Fruit fly (Drosophila melanogaster): ENCODE measurements around the gene Cse1.

Gene Cse1

DNA sequence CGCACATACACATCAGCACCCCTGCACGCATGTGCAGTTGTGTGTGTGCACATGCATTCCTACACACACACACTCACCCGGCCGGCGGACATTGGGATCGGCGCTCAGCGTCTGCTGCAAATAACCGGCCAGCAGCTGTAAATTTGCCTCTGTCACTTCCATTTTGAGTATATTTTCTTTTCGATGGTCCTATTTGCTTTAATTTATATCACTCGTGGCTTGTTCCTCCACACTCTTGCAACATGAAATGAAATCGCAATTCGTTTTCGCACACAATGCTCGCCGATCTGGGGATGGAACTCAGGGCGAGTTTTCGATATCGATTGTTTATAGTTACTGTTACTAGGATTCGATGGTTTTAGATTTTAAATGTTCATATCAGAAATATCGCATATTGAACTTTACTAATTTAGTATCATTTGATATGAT, at the start of gene Cse1:
Cse1 (minus strand) TSS at position 303 of the 429 bp plus-strand sequence.
- no peak for TF ChIP-seq h (optimal IDR thresholded peaks at IDR 0.05)
- TF ChIP-seq ttk (optimal IDR thresholded peaks at IDR 0.05): no peak

DNA sequence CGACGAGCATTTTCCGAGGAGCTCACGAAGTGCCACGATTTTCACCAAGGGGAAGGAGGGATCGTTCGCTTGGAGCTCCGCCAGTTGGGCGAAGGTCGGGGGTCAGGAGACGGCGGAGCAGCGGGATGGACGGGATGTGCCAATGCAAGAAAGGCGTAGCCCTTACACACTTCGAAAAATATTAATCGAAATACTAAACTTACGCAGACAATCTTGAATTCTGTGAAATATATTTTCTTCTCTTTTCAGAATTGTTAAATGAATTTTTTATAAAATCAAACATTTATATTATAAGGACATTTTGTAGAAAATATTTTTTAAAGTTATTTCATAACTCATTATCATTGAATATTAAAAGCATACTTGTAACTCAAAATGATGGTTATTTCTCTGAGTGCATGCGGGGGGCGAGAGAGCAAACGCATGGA, 43.9 kb upstream of the Cse1 start:
- TF ChIP-seq insv (optimal IDR thresholded peaks at IDR 0.05) (no peak), psq (optimal IDR thresholded peaks at IDR 0.05) (no peak), Myc (optimal IDR thresholded peaks at IDR 0.05) (no peak), ttk (optimal IDR thresholded peaks at IDR 0.05) (no peak), Sin3A (optimal IDR thresholded peaks at IDR 0.05) (no peak), h (optimal IDR thresholded peaks at IDR 0.05) (no peak)

DNA sequence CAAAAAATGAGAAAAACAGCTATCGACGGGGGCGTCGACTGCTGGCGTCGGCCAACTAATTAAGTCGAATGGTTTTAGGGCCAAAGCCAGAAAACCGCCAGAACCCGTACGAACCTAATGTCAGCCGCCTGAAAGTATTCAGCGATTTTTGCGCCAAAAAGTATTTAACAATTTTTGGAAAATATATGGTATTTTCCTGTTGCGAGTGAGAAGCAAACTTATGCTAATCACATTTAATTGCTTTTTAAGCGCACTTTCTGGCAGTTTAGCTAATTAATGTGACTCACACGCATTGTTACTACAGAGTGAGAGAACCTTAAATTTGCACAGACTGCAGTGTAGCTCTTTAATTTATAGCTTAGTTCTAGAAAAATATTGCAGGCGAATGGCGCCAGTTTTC, 37.5 kb upstream of the Cse1 start:
- TF ChIP-seq Sin3A (optimal IDR thresholded peaks at IDR 0.05): no peak
- TF ChIP-seq ttk (optimal IDR thresholded peaks at IDR 0.05): no peak
- no peak for TF ChIP-seq psq (optimal IDR thresholded peaks at IDR 0.05)
- no peak for TF ChIP-seq insv (optimal IDR thresholded peaks at IDR 0.05)
- no peak for TF ChIP-seq h (optimal IDR thresholded peaks at IDR 0.05)
- TF ChIP-seq Myc (optimal IDR thresholded peaks at IDR 0.05): no peak

DNA sequence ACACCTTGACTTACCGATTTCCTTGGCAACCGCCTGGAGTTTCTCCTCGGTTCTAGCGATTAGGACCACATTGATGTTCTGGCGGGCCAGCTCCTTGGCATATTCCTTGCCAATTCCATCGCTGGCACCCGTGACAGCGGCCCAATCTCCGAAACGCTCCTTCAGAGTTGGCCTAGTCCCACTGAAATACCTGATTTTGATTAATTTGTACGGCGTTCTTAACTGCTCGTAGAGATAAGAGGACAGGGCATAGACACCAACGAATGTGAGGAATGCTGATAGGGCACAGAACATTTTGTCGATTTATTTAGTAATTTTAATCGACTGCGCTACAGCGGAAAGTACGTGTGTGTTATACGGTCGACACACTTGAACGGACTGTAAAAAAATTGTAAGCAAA, 36.1 kb upstream of the Cse1 start, which contains the start of gene CG6012:
CG6012 (minus strand) TSS at position 364 of the 400 bp plus-strand sequence.
- no peak for TF ChIP-seq Myc (optimal IDR thresholded peaks at IDR 0.05)
- TF ChIP-seq h (optimal IDR thresholded peaks at IDR 0.05): no peak
- no peak for TF ChIP-seq Sin3A (optimal IDR thresholded peaks at IDR 0.05)
- TF ChIP-seq ttk (optimal IDR thresholded peaks at IDR 0.05): no peak
- TF ChIP-seq insv (optimal IDR thresholded peaks at IDR 0.05): no peak
- TF ChIP-seq psq (optimal IDR thresholded peaks at IDR 0.05): no peak

DNA sequence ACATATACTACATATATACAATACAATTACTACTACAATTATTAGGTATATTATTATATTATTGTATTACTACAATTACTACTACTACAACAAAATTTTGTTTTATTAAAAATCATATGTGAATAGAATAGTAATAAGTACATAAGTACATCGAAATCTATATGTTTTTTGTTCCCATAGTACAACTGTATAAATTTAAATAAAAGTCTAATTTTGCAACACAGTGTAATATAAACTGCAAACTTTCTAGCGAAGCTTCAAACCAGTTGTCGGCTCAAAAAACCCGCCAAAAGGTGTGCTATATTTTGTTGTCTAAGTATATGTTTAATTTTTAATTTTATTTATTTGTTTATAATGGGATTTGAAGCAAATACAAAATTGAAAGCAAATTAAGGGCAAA, 34.6 kb upstream of the Cse1 start:
- no peak for TF ChIP-seq insv (optimal IDR thresholded peaks at IDR 0.05)
- TF ChIP-seq ttk (optimal IDR thresholded peaks at IDR 0.05): no peak
- TF ChIP-seq Myc (optimal IDR thresholded peaks at IDR 0.05): no peak
- no peak for TF ChIP-seq Sin3A (optimal IDR thresholded peaks at IDR 0.05)
- no peak for TF ChIP-seq psq (optimal IDR thresholded peaks at IDR 0.05)
- no peak for TF ChIP-seq h (optimal IDR thresholded peaks at IDR 0.05)

DNA sequence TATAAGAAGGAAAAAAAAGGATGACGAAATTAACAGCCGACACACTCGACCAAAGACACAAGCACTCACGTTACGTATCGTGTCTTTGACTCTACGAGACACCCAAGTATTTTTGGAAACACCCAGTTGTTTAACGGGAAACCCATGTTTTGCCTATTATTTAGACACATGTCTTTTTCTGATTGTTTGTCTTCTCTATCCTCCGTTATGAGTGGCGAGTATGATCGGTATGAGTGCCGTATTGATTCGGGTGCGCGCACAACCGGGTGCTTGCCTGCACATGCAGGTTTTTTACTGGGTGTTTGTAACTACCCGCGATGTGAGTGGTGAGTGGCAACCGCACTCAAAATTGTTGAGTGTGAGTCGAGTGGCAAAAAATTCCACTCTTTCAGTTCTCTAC, 34.1 kb upstream of the Cse1 start:
- TF ChIP-seq ttk (optimal IDR thresholded peaks at IDR 0.05) (no peak), h (optimal IDR thresholded peaks at IDR 0.05) (no peak), Sin3A (optimal IDR thresholded peaks at IDR 0.05) (no peak), Myc (optimal IDR thresholded peaks at IDR 0.05) (no peak), insv (optimal IDR thresholded peaks at IDR 0.05) (no peak), psq (optimal IDR thresholded peaks at IDR 0.05) (no peak)

DNA sequence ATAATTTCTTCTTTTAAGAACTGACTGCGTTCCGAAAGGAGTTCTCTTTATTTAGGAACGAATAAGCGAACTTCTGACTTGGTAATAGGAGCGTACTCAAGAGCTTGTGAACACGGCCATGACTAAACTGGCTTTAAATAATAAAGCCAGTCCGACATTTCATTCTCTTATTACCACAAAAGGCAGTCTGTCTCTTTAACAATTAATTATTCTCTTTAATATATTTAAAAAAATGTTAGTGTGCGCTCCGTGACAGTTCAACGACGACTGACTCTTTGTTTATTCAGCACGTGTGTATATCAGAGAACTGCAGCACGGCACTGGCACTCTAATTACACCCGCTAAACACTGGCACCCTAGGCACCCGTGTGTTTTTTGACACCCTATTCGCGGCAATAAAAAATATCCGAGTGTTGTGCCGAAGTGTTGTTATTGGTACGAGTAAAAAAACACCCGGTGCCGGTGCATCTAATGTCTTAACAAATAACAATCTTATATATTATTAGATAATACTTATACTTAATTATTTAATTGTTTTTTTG, 33.5 kb upstream of the Cse1 start, which contains the start of gene CG31809:
CG31809 (minus strand) TSS at position 249 of the 542 bp plus-strand sequence.
- TF ChIP-seq Sin3A (optimal IDR thresholded peaks at IDR 0.05) (no peak), insv (optimal IDR thresholded peaks at IDR 0.05) (no peak), ttk (optimal IDR thresholded peaks at IDR 0.05) (no peak), h (optimal IDR thresholded peaks at IDR 0.05) (no peak), psq (optimal IDR thresholded peaks at IDR 0.05) (no peak), Myc (optimal IDR thresholded peaks at IDR 0.05) (no peak)

DNA sequence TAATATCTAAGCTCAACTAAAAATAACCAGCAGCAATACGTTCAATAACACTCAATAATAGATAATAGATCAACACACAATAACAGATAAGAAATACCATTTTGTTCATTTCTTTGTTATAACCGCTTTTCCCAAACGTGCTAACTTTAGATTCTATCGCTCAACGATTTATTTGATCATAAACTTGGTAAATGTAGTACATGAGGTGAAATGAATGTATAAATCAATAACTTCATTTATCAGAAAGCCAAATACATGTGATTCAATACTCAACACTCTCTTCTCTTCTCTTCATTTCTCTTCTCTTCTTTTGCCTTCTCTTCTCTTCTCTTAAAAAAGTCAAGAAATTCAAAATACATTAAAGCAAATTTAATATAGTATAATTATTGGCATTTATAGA, 32.7 kb upstream of the Cse1 start:
- TF ChIP-seq Sin3A (optimal IDR thresholded peaks at IDR 0.05) (no peak), insv (optimal IDR thresholded peaks at IDR 0.05) (no peak), h (optimal IDR thresholded peaks at IDR 0.05) (no peak), ttk (optimal IDR thresholded peaks at IDR 0.05) (no peak), psq (optimal IDR thresholded peaks at IDR 0.05) (no peak), Myc (optimal IDR thresholded peaks at IDR 0.05) (no peak)

DNA sequence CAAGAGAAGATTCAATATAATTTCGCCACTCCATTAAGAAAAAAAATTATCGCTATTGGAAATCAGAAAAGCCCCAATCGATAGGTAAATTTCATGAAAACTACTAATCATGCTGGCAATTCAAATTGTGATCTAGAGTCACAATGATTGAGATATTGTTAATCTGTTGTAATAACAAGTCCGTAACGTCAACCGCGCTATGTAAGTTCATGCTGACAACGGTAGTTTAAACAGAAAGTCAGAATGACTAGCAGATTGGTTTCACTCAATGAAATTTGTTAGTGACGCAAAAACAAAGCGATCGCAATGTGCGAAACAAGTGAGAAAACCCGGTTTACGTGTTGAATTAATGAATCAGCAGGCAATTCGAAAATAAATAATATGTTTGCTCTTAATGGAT, 32.1 kb upstream of the Cse1 start:
- TF ChIP-seq Myc (optimal IDR thresholded peaks at IDR 0.05): no peak
- TF ChIP-seq psq (optimal IDR thresholded peaks at IDR 0.05): no peak
- no peak for TF ChIP-seq ttk (optimal IDR thresholded peaks at IDR 0.05)
- TF ChIP-seq h (optimal IDR thresholded peaks at IDR 0.05): no peak
- TF ChIP-seq insv (optimal IDR thresholded peaks at IDR 0.05): no peak
- TF ChIP-seq Sin3A (optimal IDR thresholded peaks at IDR 0.05): no peak

DNA sequence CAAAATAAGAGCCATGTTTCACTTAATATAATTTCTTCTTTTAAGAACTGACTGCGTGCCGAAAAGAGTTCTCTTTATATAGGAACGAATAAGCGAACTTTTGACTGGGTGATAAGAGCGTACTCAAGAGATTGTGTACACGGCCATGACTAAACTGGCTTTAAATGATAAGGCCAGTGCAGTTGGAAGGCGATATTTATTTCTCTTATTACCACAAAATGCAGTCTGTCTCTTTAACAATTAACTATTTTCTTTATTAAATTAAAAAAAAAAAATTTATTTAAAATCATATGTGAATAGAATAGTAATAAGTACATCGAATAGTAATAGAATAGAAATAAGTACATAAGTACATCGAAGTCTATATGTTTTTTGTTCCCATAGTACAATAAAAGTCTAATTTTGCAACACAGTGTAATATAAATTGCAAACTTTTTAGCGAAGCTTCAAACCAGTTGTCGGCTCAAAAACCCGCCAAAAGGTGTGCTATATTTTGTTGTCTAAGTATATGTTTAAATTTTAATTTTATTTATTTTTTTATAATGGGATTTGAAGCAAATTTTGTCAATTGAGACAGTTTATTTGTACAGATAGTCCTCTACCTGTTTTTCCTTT, 27.4 kb upstream of the Cse1 start, which contains the start of gene CG31810:
CG31810 (minus strand) TSS at position 51 of the 615 bp plus-strand sequence.
- TF ChIP-seq psq (optimal IDR thresholded peaks at IDR 0.05) (no peak), insv (optimal IDR thresholded peaks at IDR 0.05) (no peak), Myc (optimal IDR thresholded peaks at IDR 0.05) (no peak), ttk (optimal IDR thresholded peaks at IDR 0.05) (no peak), Sin3A (optimal IDR thresholded peaks at IDR 0.05) (no peak), h (optimal IDR thresholded peaks at IDR 0.05) (no peak)

DNA sequence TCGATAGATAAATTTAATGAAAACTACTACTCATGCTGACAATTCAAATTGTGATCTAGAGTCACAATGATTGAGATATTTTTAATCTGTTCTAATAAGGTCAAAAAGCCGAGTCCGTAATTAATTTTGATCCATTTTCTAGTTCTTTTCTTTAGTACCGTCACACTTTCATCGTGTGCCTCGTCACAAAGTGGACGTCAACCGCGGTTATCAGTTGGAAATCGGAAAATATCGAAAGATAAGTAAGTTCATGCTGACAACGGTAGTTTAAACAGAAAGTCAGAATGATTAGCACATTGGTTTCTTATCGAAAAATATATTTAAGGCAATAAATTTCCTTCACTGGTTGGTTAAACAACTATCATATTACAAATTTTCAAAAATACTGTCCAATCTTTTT, 25.4 kb upstream of the Cse1 start:
- TF ChIP-seq Myc (optimal IDR thresholded peaks at IDR 0.05) (no peak), insv (optimal IDR thresholded peaks at IDR 0.05) (no peak), Sin3A (optimal IDR thresholded peaks at IDR 0.05) (no peak), h (optimal IDR thresholded peaks at IDR 0.05) (no peak), psq (optimal IDR thresholded peaks at IDR 0.05) (no peak), ttk (optimal IDR thresholded peaks at IDR 0.05) (no peak)

DNA sequence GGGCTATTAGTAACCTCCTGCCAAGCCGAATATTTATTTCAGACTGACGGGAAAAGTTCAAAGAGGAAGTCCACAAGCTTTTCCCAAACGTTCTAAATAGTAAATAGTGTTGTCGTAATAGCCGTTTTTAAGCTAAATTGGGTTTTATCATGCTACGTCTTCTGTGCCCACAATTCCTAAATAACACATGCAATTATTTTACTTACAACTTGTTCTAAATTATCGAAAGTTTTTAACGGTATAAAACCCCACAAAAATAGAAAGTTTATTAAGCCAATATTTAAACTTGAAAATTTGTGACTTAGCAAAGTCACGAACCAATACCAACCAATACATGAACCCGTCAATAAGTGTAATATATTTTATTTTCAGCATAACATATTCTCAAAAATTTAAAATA, 23.7 kb upstream of the Cse1 start, which contains the start of gene CG13284:
CG13284 (minus strand) TSS at position 47 of the 400 bp plus-strand sequence.
- no peak for TF ChIP-seq ttk (optimal IDR thresholded peaks at IDR 0.05)
- TF ChIP-seq h (optimal IDR thresholded peaks at IDR 0.05): no peak
- no peak for TF ChIP-seq psq (optimal IDR thresholded peaks at IDR 0.05)
- TF ChIP-seq Sin3A (optimal IDR thresholded peaks at IDR 0.05): no peak

DNA sequence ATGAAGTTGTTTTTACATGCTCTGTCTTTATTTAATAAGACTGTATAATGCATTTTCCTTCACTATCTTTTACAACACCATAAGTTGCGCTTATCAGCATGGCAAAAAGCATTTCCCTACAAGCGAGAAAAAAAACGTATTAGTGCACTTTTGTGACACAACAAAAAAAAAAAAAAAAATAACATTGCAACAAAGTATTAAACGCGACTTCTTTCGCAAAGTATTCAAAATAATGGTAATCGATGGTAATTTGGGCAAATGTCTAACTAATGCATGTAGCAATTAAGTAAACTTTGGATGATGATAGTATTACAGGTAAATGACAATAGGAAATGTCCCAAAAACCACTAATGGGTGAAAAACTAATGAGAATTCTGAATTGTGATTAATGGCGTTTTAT, 22.9 kb upstream of the Cse1 start:
- TF ChIP-seq ttk (optimal IDR thresholded peaks at IDR 0.05): no peak
- TF ChIP-seq psq (optimal IDR thresholded peaks at IDR 0.05): no peak
- TF ChIP-seq Sin3A (optimal IDR thresholded peaks at IDR 0.05): no peak
- no peak for TF ChIP-seq insv (optimal IDR thresholded peaks at IDR 0.05)
- no peak for TF ChIP-seq h (optimal IDR thresholded peaks at IDR 0.05)
- no peak for TF ChIP-seq Myc (optimal IDR thresholded peaks at IDR 0.05)
